Fruit fly (Drosophila melanogaster): ENCODE results near the gene CG5157.

- no peak for TF ChIP-seq CTCF (optimal IDR thresholded peaks at IDR 0.05)
- TF ChIP-seq CG8478 (optimal IDR thresholded peaks at IDR 0.05), result no peak
Observed at dm6 chr3L:16166998-16167344, 29.3 kb upstream of the CG5157 start.

Data from S2 (cell line).